Worm (Caenorhabditis elegans) whole organism, early embryonic: ENCODE data around the gene C13A2.9.

Experiments used
- F13C5.2 ChIP-seq: sonication (generic microtip); optimal IDR thresholded peaks from 2 replicates; lab custom pipeline; 2017; ENCODE audit warnings: mild to moderate bottlenecking, missing genetic modification characterization, inconsistent platforms, missing compliant biosample characterization
- ama-1 ChIP-seq: fragments of 150-350 bp; optimal IDR thresholded peaks from 2 replicates; lab custom pipeline; 2014
- ceh-13 ChIP-seq: fragments of 200-800 bp; sonication (Bioruptor generic); optimal IDR thresholded peaks from 2 replicates; lab custom pipeline; 2018; ENCODE audit warnings: mild to moderate bottlenecking, missing genetic modification characterization, missing compliant biosample characterization
- ets-7 ChIP-seq: sonication (generic microtip); optimal IDR thresholded peaks from 2 replicates; lab custom pipeline; 2016; ENCODE audit warnings: missing genotype, missing genetic modification characterization, missing compliant biosample characterization
- flt-1 ChIP-seq: fragments of 200-800 bp; sonication (Bioruptor generic); IDR thresholded peaks from 2 replicates; pipeline ENCODE4 v1.3.6; 2022; ENCODE audit warnings: missing genetic modification characterization, missing compliant biosample characterization
- hmbx-1 ChIP-seq: sonication (generic microtip); optimal IDR thresholded peaks from 2 replicates; lab custom pipeline; 2016; ENCODE audit warnings: mild to moderate bottlenecking, missing genetic modification characterization, missing compliant biosample characterization
- pes-1 ChIP-seq: fragments of 200-800 bp; sonication (Bioruptor generic); IDR thresholded peaks from 2 replicates; pipeline ENCODE4 v1.3.6; 2022; ENCODE audit warnings: missing genetic modification reagents, missing genetic modification characterization, missing compliant biosample characterization
- scrt-1 ChIP-seq: fragments of 200-800 bp; sonication (Bioruptor generic); IDR thresholded peaks from 2 replicates; pipeline ENCODE4 v1.3.6; 2022; ENCODE audit warnings: missing genetic modification characterization, missing compliant biosample characterization
- tra-4 ChIP-seq: sonication (generic microtip); optimal IDR thresholded peaks from 2 replicates; lab custom pipeline; 2017; ENCODE audit warnings: missing genetic modification characterization, missing compliant biosample characterization

DNA sequence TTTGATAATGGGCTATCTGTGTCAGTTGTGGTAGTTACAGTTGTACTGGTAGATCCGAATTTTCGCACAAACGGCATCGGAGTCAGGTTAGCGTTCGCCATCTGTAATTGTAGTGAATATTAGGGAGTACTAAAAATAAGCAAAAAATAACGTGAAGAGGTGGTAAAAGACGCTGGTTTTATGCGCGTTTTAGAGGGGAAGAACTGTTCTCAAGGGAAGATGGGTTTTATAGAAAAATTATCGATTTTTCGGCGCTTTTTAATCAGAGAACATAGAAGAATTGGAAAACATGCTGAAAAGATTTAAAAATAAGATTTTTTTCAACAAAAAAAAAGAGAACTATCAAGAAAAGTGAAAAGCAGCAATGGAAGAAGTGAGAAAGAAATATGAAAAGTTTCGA is 40.8 kb downstream of the C13A2.9 start, which contains the start of gene C13F10.7:
- TF ChIP-seq ama-1 (lab: Kevin White, UChicago) (no peak), ets-7 (tag; lab: Kevin White, UChicago) (no peak), flt-1 (GFP tag; lab: Robert Waterston, UW) (no peak), ceh-13 (GFP tag; lab: Kevin White, UChicago) (no peak), hmbx-1 (no peak), tra-4 (tag; lab: Kevin White, UChicago) (no peak), pes-1 (GFP tag; lab: Robert Waterston, UW) (no peak), scrt-1 (GFP tag; lab: Robert Waterston, UW) (no peak), F13C5.2 (tag; lab: Kevin White, UChicago) (no peak)
